Worm (Caenorhabditis elegans): Measurements from ENCODE around the gene deg-3.

ce11 chrV:11410902-11411561 lies 3.9 kb downstream of the deg-3 start, which contains the start of the genes K03B8.8 and grl-3:
- TF ChIP-seq ama-1 (optimal IDR thresholded peaks at IDR 0.05), result no peak
- TF ChIP-seq ceh-36 (tag; optimal IDR thresholded peaks at IDR 0.05), result no peak
- no peak for TF ChIP-seq flt-1 (GFP tag; IDR thresholded peaks at IDR 0.05)
- TF ChIP-seq hnd-1 (tag; optimal IDR thresholded peaks at IDR 0.05), result no peak
- no peak for TF ChIP-seq tbx-37 (GFP tag; conservative IDR thresholded peaks at IDR 0.05)
- no peak for TF ChIP-seq tra-4 (tag; optimal IDR thresholded peaks at IDR 0.05)
- no peak for TF ChIP-seq tbx-11 (GFP tag; IDR thresholded peaks at IDR 0.05)
- TF ChIP-seq ets-7 (tag; optimal IDR thresholded peaks at IDR 0.05), result no peak
- no peak for TF ChIP-seq aly-1 (tag; optimal IDR thresholded peaks at IDR 0.05)
- no peak for TF ChIP-seq ceh-13 (GFP tag; optimal IDR thresholded peaks at IDR 0.05)
- TF ChIP-seq hmg-4 (GFP tag; optimal IDR thresholded peaks at IDR 0.05), result no peak

All from whole organism, early embryonic.